Fruit fly (Drosophila melanogaster) whole organism, embryonic: Measurements from ENCODE around the gene Smvt.

ENCODE experiments used
- ATbp ChIP-seq: fragments of 200-800 bp; sonication (Bioruptor generic); optimal IDR thresholded peaks from 2 replicates; lab custom pipeline; 2017; ENCODE audit warnings: missing biosample characterization, mild to moderate bottlenecking, missing genetic modification characterization, missing genetic modification reagents
- Asciz ChIP-seq: fragments of 200-800 bp; sonication (Bioruptor generic); optimal IDR thresholded peaks from 2 replicates; lab custom pipeline; 2017; ENCODE audit warnings: missing biosample characterization, mild to moderate bottlenecking, missing genetic modification characterization, missing genetic modification reagents
- CG10979 ChIP-seq: fragments of 200-800 bp; sonication (Bioruptor generic); optimal IDR thresholded peaks from 2 replicates; lab custom pipeline; 2018; ENCODE audit warnings: missing biosample characterization, mild to moderate bottlenecking, missing genetic modification characterization, moderate library complexity
- CG12659 ChIP-seq: fragments of 200-800 bp; sonication (Bioruptor generic); optimal IDR thresholded peaks from 3 replicates; lab custom pipeline; 2017; ENCODE audit warnings: mild to moderate bottlenecking, missing biosample characterization, missing genetic modification reagents, missing genetic modification characterization
- CG14860 ChIP-seq: fragments of 200-800 bp; sonication (Bioruptor generic); IDR thresholded peaks from 3 replicates; pipeline ENCODE4 v1.3.6; 2022; ENCODE audit warnings: missing biosample characterization, missing genetic modification characterization; ENCODE audit not compliant: partially characterized antibody
- CG1647 ChIP-seq: fragments of 200-800 bp; sonication (Bioruptor generic); optimal IDR thresholded peaks from 3 replicates; lab custom pipeline; 2016; ENCODE audit warnings: missing biosample characterization, missing genetic modification characterization
- CG17361 ChIP-seq: fragments of 200-800 bp; sonication (Bioruptor generic); IDR thresholded peaks from 3 replicates; pipeline ENCODE4 v1.3.6; 2022; ENCODE audit warnings: missing biosample characterization, missing genetic modification characterization
- CG17912 ChIP-seq: fragments of 200-800 bp; sonication (Bioruptor generic); optimal IDR thresholded peaks from 2 replicates; lab custom pipeline; 2018; ENCODE audit warnings: missing biosample characterization, mild to moderate bottlenecking, missing genetic modification characterization
- CG2199 ChIP-seq: fragments of 200-800 bp; sonication (Bioruptor generic); IDR thresholded peaks from 3 replicates; pipeline ENCODE4 v1.3.6; 2022; ENCODE audit warnings: missing biosample characterization, missing genetic modification characterization
- CG2202 ChIP-seq: fragments of 200-800 bp; sonication (Bioruptor generic); optimal IDR thresholded peaks from 2 replicates; lab custom pipeline; 2018; ENCODE audit warnings: missing biosample characterization, mild to moderate bottlenecking, missing genetic modification characterization
- CG3163 ChIP-seq: fragments of 200-800 bp; sonication (Bioruptor generic); optimal IDR thresholded peaks from 3 replicates; lab custom pipeline; 2016; ENCODE audit warnings: missing biosample characterization, missing genetic modification characterization
- CG4730 ChIP-seq: fragments of 200-800 bp; sonication (Bioruptor generic); IDR thresholded peaks from 2 replicates; pipeline ENCODE4 v1.3.6; 2022; ENCODE audit warnings: missing biosample characterization, missing genetic modification characterization
- Eip74EF ChIP-seq, 2 experiments: fragments of 200-800 bp in 1 of 2; fragments of >200 bp in 1 of 2; sonication (Bioruptor generic) in 1 of 2; optimal IDR thresholded peaks; 2 replicates each; lab custom pipeline; 2017 to 2019; ENCODE audit warnings: missing biosample characterization in 2 of 2, missing genetic modification characterization in 2 of 2, mild to moderate bottlenecking in 1 of 2, moderate library complexity in 1 of 2
- HHEX ChIP-seq: fragments of 200-800 bp; sonication (Bioruptor generic); optimal IDR thresholded peaks from 3 replicates; lab custom pipeline; 2017; ENCODE audit warnings: missing biosample characterization, mild to moderate bottlenecking, missing genetic modification characterization, missing genetic modification reagents
- Hr39 ChIP-seq: fragments of >200 bp; optimal IDR thresholded peaks from 2 replicates; lab custom pipeline; 2017
- Hsf ChIP-seq: fragments of 200-800 bp; sonication (Bioruptor generic); optimal IDR thresholded peaks from 3 replicates; lab custom pipeline; 2016; ENCODE audit warnings: missing biosample characterization, missing genetic modification characterization
- MESR4 ChIP-seq: fragments of 200-800 bp; sonication (Bioruptor generic); optimal IDR thresholded peaks from 2 replicates; lab custom pipeline; 2018; ENCODE audit warnings: missing biosample characterization, mild to moderate bottlenecking, missing genetic modification characterization, moderate library complexity
- MTF-1 ChIP-seq: fragments of 200-800 bp; sonication (Bioruptor generic); optimal IDR thresholded peaks from 2 replicates; lab custom pipeline; 2018; ENCODE audit warnings: missing biosample characterization, mild to moderate bottlenecking, missing genetic modification characterization, borderline replicate concordance
- Med ChIP-seq: fragments of 200-800 bp; sonication (Bioruptor generic); peaks from one replicate; lab custom pipeline; 2016; ENCODE audit warnings: missing biosample characterization, missing genetic modification characterization, mild to moderate bottlenecking, inconsistent platforms, moderate library complexity
- Meics ChIP-seq: fragments of 200-800 bp; sonication (Bioruptor generic); optimal IDR thresholded peaks from 2 replicates; lab custom pipeline; 2017; ENCODE audit warnings: missing biosample characterization, mild to moderate bottlenecking, missing genetic modification characterization
- Mrtf ChIP-seq: fragments of 200-800 bp; sonication (Bioruptor generic); IDR thresholded peaks from 3 replicates; pipeline ENCODE4 v1.3.6; 2022; ENCODE audit warnings: missing biosample characterization, missing genetic modification characterization
- NC2β ChIP-seq: fragments of 200-800 bp; sonication (Bioruptor generic); optimal IDR thresholded peaks from 2 replicates; lab custom pipeline; 2016; ENCODE audit warnings: missing biosample characterization, missing genetic modification characterization
- NK7.1 ChIP-seq: fragments of 200-800 bp; sonication (Bioruptor generic); optimal IDR thresholded peaks from 3 replicates; lab custom pipeline; 2016; ENCODE audit warnings: missing biosample characterization, missing genetic modification characterization
- Pdp1 ChIP-seq, 2 experiments: fragments of 200-800 bp; sonication (Bioruptor generic); optimal IDR thresholded peaks; 3 replicates each; lab custom pipeline; 2016; ENCODE audit warnings: missing biosample characterization in 2 of 2, missing genetic modification characterization in 2 of 2, mild to moderate bottlenecking in 1 of 2, moderate library complexity in 1 of 2
- Poxn ChIP-seq: fragments of 200-800 bp; sonication (Bioruptor generic); IDR thresholded peaks from 2 replicates; pipeline ENCODE4 v1.3.6; 2022; ENCODE audit warnings: missing biosample characterization, missing genetic modification characterization
- Scr ChIP-seq: fragments of 200-800 bp; sonication (Bioruptor generic); IDR thresholded peaks from 2 replicates; pipeline ENCODE4 v1.3.6; 2022; ENCODE audit warnings: missing biosample characterization, missing genetic modification characterization; ENCODE audit not compliant: partially characterized antibody
- Side ChIP-seq: fragments of 200-800 bp; sonication (Bioruptor generic); optimal IDR thresholded peaks from 2 replicates; lab custom pipeline; 2016; ENCODE audit warnings: missing biosample characterization, missing genetic modification characterization
- Trl ChIP-seq, 3 experiments: fragments of >200 bp in 2 of 3; fragments of 200-800 bp in 1 of 3; sonication (Bioruptor generic) in 1 of 3; optimal IDR thresholded peaks; 2 replicates in 1 of 3; 3 replicates in 2 of 3; lab custom pipeline; 2016 to 2017; ENCODE audit warnings: missing biosample characterization in 1 of 3, missing genetic modification characterization in 1 of 3
- al ChIP-seq: fragments of 200-800 bp; sonication (Bioruptor generic); IDR thresholded peaks from 2 replicates; pipeline ENCODE4 v1.3.6; 2022; ENCODE audit warnings: missing biosample characterization, missing genetic modification characterization
- croc ChIP-seq: fragments of 200-800 bp; sonication (Bioruptor generic); conservative IDR thresholded peaks from 3 replicates; pipeline ENCODE4 v1.3.6; 2022; ENCODE audit warnings: missing biosample characterization, missing genetic modification characterization
- crol ChIP-seq: fragments of 200-800 bp; sonication (Bioruptor generic); IDR thresholded peaks from 2 replicates; pipeline ENCODE4 v1.3.6; 2022; ENCODE audit warnings: missing biosample characterization, missing genetic modification characterization
- ems ChIP-seq: fragments of 200-800 bp; sonication (Bioruptor generic); optimal IDR thresholded peaks from 3 replicates; lab custom pipeline; 2016; ENCODE audit warnings: missing biosample characterization, missing genetic modification characterization
- fd64A ChIP-seq: fragments of 200-800 bp; sonication (Bioruptor generic); optimal IDR thresholded peaks from 3 replicates; lab custom pipeline; 2018; ENCODE audit warnings: missing biosample characterization, mild to moderate bottlenecking, missing genetic modification characterization
- ftz-f1 ChIP-seq: fragments of 200-800 bp; sonication (Bioruptor generic); optimal IDR thresholded peaks from 2 replicates; lab custom pipeline; 2016; ENCODE audit warnings: missing biosample characterization, missing genetic modification characterization
- h ChIP-seq: fragments of >200 bp; optimal IDR thresholded peaks from 2 replicates; lab custom pipeline; 2017
- her ChIP-seq: fragments of 200-800 bp; sonication (Bioruptor generic); optimal IDR thresholded peaks from 2 replicates; lab custom pipeline; 2016; ENCODE audit warnings: missing biosample characterization, missing genetic modification characterization
- hkb ChIP-seq, 2 experiments: fragments of 200-800 bp in 1 of 2; fragments of >200 bp in 1 of 2; sonication (Bioruptor generic) in 1 of 2; IDR thresholded peaks in 1 of 2; optimal IDR thresholded peaks in 1 of 2; 2 replicates each; pipeline versions ENCODE4 v1.3.6 to Lab custom; 2017 to 2022; ENCODE audit warnings: missing biosample characterization in 1 of 2, missing genetic modification characterization in 1 of 2
- jigr1 ChIP-seq: fragments of 200-800 bp; sonication (Bioruptor generic); IDR thresholded peaks from 3 replicates; pipeline ENCODE4 v1.3.6; 2022; ENCODE audit warnings: missing biosample characterization, missing genetic modification characterization
- jing ChIP-seq: fragments of 200-800 bp; sonication (Bioruptor generic); optimal IDR thresholded peaks from 2 replicates; lab custom pipeline; 2018; ENCODE audit warnings: missing biosample characterization, mild to moderate bottlenecking, missing genetic modification characterization
- kni ChIP-seq: fragments of 200-800 bp; sonication (Bioruptor generic); optimal IDR thresholded peaks from 3 replicates; lab custom pipeline; 2017; ENCODE audit warnings: mild to moderate bottlenecking, missing biosample characterization, missing genetic modification reagents, missing genetic modification characterization
- pnt ChIP-seq: fragments of 200-800 bp; sonication (Bioruptor generic); optimal IDR thresholded peaks from 3 replicates; lab custom pipeline; 2016; ENCODE audit warnings: missing biosample characterization, missing genetic modification characterization
- run ChIP-seq: fragments of 200-800 bp; sonication (Bioruptor generic); optimal IDR thresholded peaks from 3 replicates; lab custom pipeline; 2018; ENCODE audit warnings: missing biosample characterization, mild to moderate bottlenecking, missing genetic modification characterization
- sens-2 ChIP-seq: fragments of 200-800 bp; sonication (Bioruptor generic); IDR thresholded peaks from 2 replicates; pipeline ENCODE4 v1.3.6; 2022; ENCODE audit warnings: missing biosample characterization, missing genetic modification characterization
- sna ChIP-seq: fragments of 200-800 bp; sonication (Bioruptor generic); IDR thresholded peaks from 2 replicates; pipeline ENCODE4 v1.3.6; 2022; ENCODE audit warnings: missing biosample characterization, missing genetic modification characterization; ENCODE audit not compliant: partially characterized antibody
- tup ChIP-seq: fragments of 200-800 bp; sonication (Bioruptor generic); optimal IDR thresholded peaks from 2 replicates; lab custom pipeline; 2016; ENCODE audit warnings: missing biosample characterization, mild to moderate bottlenecking, missing genetic modification characterization, moderate library complexity
- wor ChIP-seq: fragments of 200-800 bp; sonication (Bioruptor generic); IDR thresholded peaks from 2 replicates; pipeline ENCODE4 v1.3.6; 2022; ENCODE audit warnings: missing biosample characterization, missing genetic modification characterization
- z ChIP-seq: fragments of 200-800 bp; sonication (Bioruptor generic); IDR thresholded peaks from 3 replicates; pipeline ENCODE4 v1.3.6; 2022; ENCODE audit warnings: missing biosample characterization, missing genetic modification characterization

The Smvt gene

dm6 chr3R:31717299-31718167 lies 43.8 kb downstream of the Smvt start (continued):
- TF ChIP-seq NC2β: no peak
- TF ChIP-seq CG1647 (GFP tag; lab: Kevin White, UChicago): peak; percentile 34
- peak; percentile 38 for TF ChIP-seq Side (GFP tag; lab: Kevin White, UChicago)
- TF ChIP-seq al (GFP tag; lab: Robert Waterston, UW): peak; percentile 36; the same call in 1 of the 2 replicates
- no peak for TF ChIP-seq fd64A (GFP tag; lab: Kevin White, UChicago)
- TF ChIP-seq hkb (optimal IDR thresholded peaks at IDR 0.05; lab: Kevin White, UChicago): no peak
- TF ChIP-seq hkb (GFP tag; IDR thresholded peaks at IDR 0.05; lab: Robert Waterston, UW): peak; percentile 75
- no peak for TF ChIP-seq z (GFP tag; lab: Robert Waterston, UW)
- peak; percentile 73 for TF ChIP-seq Meics (GFP tag; lab: Kevin White, UChicago)
- peak; percentile 43; the same call in 2 of the 3 replicates for TF ChIP-seq jigr1 (GFP tag; lab: Robert Waterston, UW)
- TF ChIP-seq CG12659: peak; percentile 58
- TF ChIP-seq pnt (GFP tag; lab: Kevin White, UChicago): peak; percentile 39
- TF ChIP-seq ATbp (GFP tag; lab: Kevin White, UChicago): peak; percentile 62
- TF ChIP-seq her (GFP tag; lab: Kevin White, UChicago): peak; percentile 56
- no peak for TF ChIP-seq ftz-f1 (GFP tag; lab: Kevin White, UChicago)
- no peak for TF ChIP-seq CG2202 (tag; lab: Kevin White, UChicago)
- TF ChIP-seq sna: no peak
- TF ChIP-seq MESR4 (GFP tag; lab: Kevin White, UChicago): no peak
- peak; percentile 45 for TF ChIP-seq NK7.1 (GFP tag; lab: Kevin White, UChicago)
- peak; percentile 15 for TF ChIP-seq CG10979

- TF ChIP-seq CG17912 (GFP tag; lab: Kevin White, UChicago): no peak
- TF ChIP-seq CG14860 (GFP tag; lab: Robert Waterston, UW): no peak
- no peak for TF ChIP-seq ems
- no peak for TF ChIP-seq Mrtf (GFP tag; lab: Robert Waterston, UW)
- no peak for TF ChIP-seq h (lab: Kevin White, UChicago)
- no peak for TF ChIP-seq Hr39 (lab: Kevin White, UChicago)
- TF ChIP-seq jing (GFP tag; lab: Kevin White, UChicago): no peak
- no peak for TF ChIP-seq sens-2 (GFP tag; lab: Robert Waterston, UW)
- TF ChIP-seq CG10979: no peak
- no peak for TF ChIP-seq wor (GFP tag; lab: Robert Waterston, UW)
- TF ChIP-seq tup (GFP tag; lab: Kevin White, UChicago): no peak
- no peak for TF ChIP-seq Hsf (GFP tag; lab: Kevin White, UChicago)
- TF ChIP-seq Eip74EF (GFP tag; optimal IDR thresholded peaks at IDR 0.05; lab: Kevin White, UChicago): no peak
- TF ChIP-seq croc (GFP tag; lab: Robert Waterston, UW): no peak
- no peak for TF ChIP-seq CG17361 (GFP tag; lab: Robert Waterston, UW)
- no peak for TF ChIP-seq Poxn (GFP tag; lab: Robert Waterston, UW)
Measured at dm6 chr3R:31716265-31716664, 45.1 kb downstream of the Smvt start.

- TF ChIP-seq MTF-1 (GFP tag; lab: Kevin White, UChicago) (peak; percentile 3), Pdp1 (GFP tag; optimal IDR thresholded peaks at IDR 0.05; lab: Kevin White, UChicago) (peak in 1 of 2 experiments; percentile 1), crol (GFP tag; lab: Robert Waterston, UW) (peak; percentile 46; the same call in 1 of the 2 replicates), Poxn (GFP tag; lab: Robert Waterston, UW) (no peak), Scr (no peak), HHEX (GFP tag; lab: Kevin White, UChicago) (peak; percentile 10), kni (GFP tag; lab: Kevin White, UChicago) (peak; percentile 2), Asciz (GFP tag; lab: Kevin White, UChicago) (peak; percentile 4), CG2199 (GFP tag; lab: Robert Waterston, UW) (peak; percentile 49; the same call in 1 of the 3 replicates), Med (GFP tag; lab: Kevin White, UChicago) (peak; percentile 48), al (GFP tag; lab: Robert Waterston, UW) (no peak), CG4730 (GFP tag; lab: Robert Waterston, UW) (no peak), run (tag; lab: Kevin White, UChicago) (no peak), Trl (optimal IDR thresholded peaks at IDR 0.05; lab: Kevin White, UChicago) (peak in 1 of 2 experiments; percentile 74), Trl (GFP tag; optimal IDR thresholded peaks at IDR 0.05; lab: Kevin White, UChicago) (no peak), CG3163 (GFP tag; lab: Kevin White, UChicago) (peak; percentile 76)
Measured at dm6 chr3R:31715713-31716024, 45.7 kb downstream of the Smvt start.
